Fruit fly (Drosophila melanogaster) whole organism, embryonic: ENCODE measurements around the gene Mettl4.
A peak's percentile ranks its signal among the peaks of the same experiment; 100 is the strongest.

Experiments used
- Atf3 ChIP-seq: fragments of 200-800 bp; sonication (Bioruptor generic); optimal IDR thresholded peaks from 3 replicates; lab custom pipeline; 2016; ENCODE audit warnings: missing biosample characterization, missing genetic modification characterization
- CG10959 ChIP-seq: fragments of 200-800 bp; sonication (Bioruptor generic); IDR thresholded peaks from 2 replicates; pipeline ENCODE4 v1.3.6; 2022; ENCODE audit warnings: missing biosample characterization, missing genetic modification characterization
- CG12104 ChIP-seq: fragments of 200-800 bp; sonication (Bioruptor generic); optimal IDR thresholded peaks from 3 replicates; lab custom pipeline; 2016; ENCODE audit warnings: missing biosample characterization, missing genetic modification characterization
- CG12391 ChIP-seq: fragments of 200-800 bp; sonication (Bioruptor generic); optimal IDR thresholded peaks from 3 replicates; lab custom pipeline; 2018; ENCODE audit warnings: missing biosample characterization, mild to moderate bottlenecking, missing genetic modification characterization, moderate library complexity
- CG13123 ChIP-seq: fragments of 200-800 bp; sonication (Bioruptor generic); optimal IDR thresholded peaks from 2 replicates; lab custom pipeline; 2016; ENCODE audit warnings: missing biosample characterization, missing genetic modification characterization
- CG14050 ChIP-seq: fragments of 200-800 bp; sonication (Bioruptor generic); IDR thresholded peaks from 3 replicates; pipeline ENCODE4 v1.3.6; 2022; ENCODE audit warnings: missing biosample characterization, missing genetic modification characterization
- CG15479 ChIP-seq: fragments of 200-800 bp; sonication (Bioruptor generic); optimal IDR thresholded peaks from 3 replicates; lab custom pipeline; 2019; ENCODE audit warnings: missing biosample characterization, mild to moderate bottlenecking, missing genetic modification characterization, moderate library complexity
- CG16863 ChIP-seq: fragments of 200-800 bp; sonication (Bioruptor generic); optimal IDR thresholded peaks from 3 replicates; lab custom pipeline; 2016; ENCODE audit warnings: missing biosample characterization, missing genetic modification characterization
- CG17568 ChIP-seq: fragments of 200-800 bp; sonication (Bioruptor generic); optimal IDR thresholded peaks from 2 replicates; lab custom pipeline; 2018; ENCODE audit warnings: missing biosample characterization, mild to moderate bottlenecking, missing genetic modification characterization, moderate library complexity
- CG1792 ChIP-seq: fragments of 200-800 bp; sonication (Bioruptor generic); optimal IDR thresholded peaks from 2 replicates; lab custom pipeline; 2016; ENCODE audit warnings: missing biosample characterization, missing genetic modification characterization
- CG18599 ChIP-seq: fragments of 200-800 bp; sonication (Bioruptor generic); optimal IDR thresholded peaks from 3 replicates; lab custom pipeline; 2017; ENCODE audit warnings: missing biosample characterization, missing genetic modification characterization, mild to moderate bottlenecking, moderate library complexity, missing genetic modification reagents
- CG2199 ChIP-seq: fragments of 200-800 bp; sonication (Bioruptor generic); IDR thresholded peaks from 3 replicates; pipeline ENCODE4 v1.3.6; 2022; ENCODE audit warnings: missing biosample characterization, missing genetic modification characterization
- CG33557 ChIP-seq: fragments of 200-800 bp; sonication (Bioruptor generic); optimal IDR thresholded peaks from 2 replicates; lab custom pipeline; 2019; ENCODE audit warnings: missing biosample characterization, mild to moderate bottlenecking, missing genetic modification characterization, moderate library complexity
- CG34376 ChIP-seq: fragments of 200-800 bp; sonication (Bioruptor generic); optimal IDR thresholded peaks from 2 replicates; lab custom pipeline; 2018; ENCODE audit warnings: missing biosample characterization, mild to moderate bottlenecking, missing genetic modification characterization
- CG3847 ChIP-seq: fragments of 200-800 bp; sonication (Bioruptor generic); IDR thresholded peaks from 2 replicates; pipeline ENCODE4 v1.3.6; 2022; ENCODE audit warnings: missing biosample characterization, missing genetic modification characterization
- CG6683 ChIP-seq: fragments of 200-800 bp; sonication (Bioruptor generic); optimal IDR thresholded peaks from 2 replicates; lab custom pipeline; 2017; ENCODE audit warnings: missing biosample characterization, mild to moderate bottlenecking, missing genetic modification characterization, missing genetic modification reagents
- CG7987 ChIP-seq: fragments of 200-800 bp; sonication (Bioruptor generic); optimal IDR thresholded peaks from 2 replicates; lab custom pipeline; 2018; ENCODE audit warnings: missing biosample characterization, mild to moderate bottlenecking, missing genetic modification characterization, moderate library complexity
- CG8765 ChIP-seq: fragments of 200-800 bp; sonication (Bioruptor generic); IDR thresholded peaks from 2 replicates; pipeline ENCODE4 v1.3.6; 2022; ENCODE audit warnings: missing biosample characterization, missing genetic modification characterization
- CG8924 ChIP-seq: fragments of 200-800 bp; optimal IDR thresholded peaks from 3 replicates; lab custom pipeline; 2019; ENCODE audit warnings: missing biosample characterization, mild to moderate bottlenecking, missing genetic modification characterization, moderate library complexity
- CG9609 ChIP-seq: fragments of 200-800 bp; sonication (Bioruptor generic); optimal IDR thresholded peaks from 3 replicates; lab custom pipeline; 2016; ENCODE audit warnings: missing biosample characterization, missing genetic modification characterization
- CG9797 ChIP-seq: fragments of 200-800 bp; sonication (Bioruptor generic); optimal IDR thresholded peaks from 3 replicates; lab custom pipeline; 2018; ENCODE audit warnings: missing biosample characterization, mild to moderate bottlenecking, missing genetic modification characterization
- Dip2 ChIP-seq: fragments of 200-800 bp; sonication (Bioruptor generic); IDR thresholded peaks from 2 replicates; pipeline ENCODE4 v1.3.6; 2022; ENCODE audit warnings: missing biosample characterization, missing genetic modification characterization
- Dip3 ChIP-seq: fragments of 200-800 bp; sonication (Bioruptor generic); optimal IDR thresholded peaks from 3 replicates; lab custom pipeline; 2016; ENCODE audit warnings: missing biosample characterization, missing genetic modification characterization
- Doc3 ChIP-seq: fragments of 200-800 bp; sonication (Bioruptor generic); IDR thresholded peaks from 3 replicates; pipeline ENCODE4 v1.3.6; 2022; ENCODE audit warnings: missing biosample characterization, missing genetic modification characterization; ENCODE audit not compliant: partially characterized antibody
- GATAe ChIP-seq: fragments of 200-800 bp; sonication (Bioruptor generic); conservative IDR thresholded peaks from 2 replicates; pipeline ENCODE4 v1.3.6; 2022; ENCODE audit warnings: missing biosample characterization, missing genetic modification characterization
- Hmr ChIP-seq: fragments of 200-800 bp; sonication (Bioruptor generic); optimal IDR thresholded peaks from 3 replicates; lab custom pipeline; 2017; ENCODE audit warnings: mild to moderate bottlenecking, missing biosample characterization, missing genetic modification reagents, missing genetic modification characterization
- MBD-R2 ChIP-seq: fragments of 200-800 bp; sonication (Bioruptor generic); IDR thresholded peaks from 2 replicates; pipeline ENCODE4 v1.3.6; 2022; ENCODE audit warnings: missing biosample characterization, missing genetic modification characterization
- NFAT ChIP-seq: fragments of 200-800 bp; sonication (Bioruptor generic); IDR thresholded peaks from 2 replicates; pipeline ENCODE4 v1.3.6; 2022; ENCODE audit warnings: missing biosample characterization, missing genetic modification characterization
- NK7.1 ChIP-seq: fragments of 200-800 bp; sonication (Bioruptor generic); optimal IDR thresholded peaks from 3 replicates; lab custom pipeline; 2016; ENCODE audit warnings: missing biosample characterization, missing genetic modification characterization
- Nf-YC ChIP-seq: fragments of 200-800 bp; optimal IDR thresholded peaks from 3 replicates; lab custom pipeline; 2019; ENCODE audit warnings: missing biosample characterization, mild to moderate bottlenecking, missing genetic modification characterization, moderate library complexity
- Oaz ChIP-seq: fragments of 200-800 bp; sonication (Bioruptor generic); IDR thresholded peaks from 2 replicates; pipeline ENCODE4 v1.3.6; 2022; ENCODE audit warnings: missing biosample characterization, missing genetic modification characterization
- Sry-β ChIP-seq: fragments of 200-800 bp; sonication (Bioruptor generic); optimal IDR thresholded peaks from 2 replicates; lab custom pipeline; 2018; ENCODE audit warnings: missing biosample characterization, mild to moderate bottlenecking, missing genetic modification characterization, moderate library complexity
- TFAM ChIP-seq: fragments of 200-800 bp; sonication (Bioruptor generic); optimal IDR thresholded peaks from 2 replicates; lab custom pipeline; 2017; ENCODE audit warnings: missing biosample characterization, missing genetic modification characterization, inconsistent platforms
- btn ChIP-seq: fragments of 200-800 bp; sonication (Bioruptor generic); optimal IDR thresholded peaks from 2 replicates; lab custom pipeline; 2016; ENCODE audit warnings: missing biosample characterization, missing genetic modification characterization
- caup ChIP-seq: fragments of 200-800 bp; sonication (Bioruptor generic); optimal IDR thresholded peaks from 3 replicates; lab custom pipeline; 2017; ENCODE audit warnings: missing biosample characterization, mild to moderate bottlenecking, missing genetic modification characterization, moderate library complexity; ENCODE audit not compliant: severe bottlenecking
- cg ChIP-seq: fragments of 200-800 bp; sonication (Bioruptor generic); optimal IDR thresholded peaks from 3 replicates; lab custom pipeline; 2019; ENCODE audit warnings: missing biosample characterization, mild to moderate bottlenecking, missing genetic modification characterization, moderate library complexity
- chn ChIP-seq: fragments of 200-800 bp; sonication (Bioruptor generic); optimal IDR thresholded peaks from 2 replicates; lab custom pipeline; 2016; ENCODE audit warnings: missing biosample characterization, missing genetic modification characterization
- da ChIP-seq: fragments of 200-800 bp; sonication (Bioruptor generic); optimal IDR thresholded peaks from 2 replicates; lab custom pipeline; 2016; ENCODE audit warnings: missing biosample characterization, missing genetic modification characterization
- eyg ChIP-seq: fragments of 200-800 bp; sonication (Bioruptor generic); optimal IDR thresholded peaks from 3 replicates; lab custom pipeline; 2016; ENCODE audit warnings: missing biosample characterization, missing genetic modification characterization
- gsb ChIP-seq: fragments of 200-800 bp; sonication (Bioruptor generic); IDR thresholded peaks from 2 replicates; pipeline ENCODE4 v1.3.6; 2022; ENCODE audit warnings: missing biosample characterization, missing genetic modification characterization
- h ChIP-seq: fragments of >200 bp; optimal IDR thresholded peaks from 2 replicates; lab custom pipeline; 2017
- insv ChIP-seq, 2 experiments: fragments of 200-800 bp; sonication (Bioruptor generic); optimal IDR thresholded peaks; 3 replicates each; lab custom pipeline; 2016 to 2018; ENCODE audit warnings: missing biosample characterization in 2 of 2, missing genetic modification characterization in 2 of 2
- lov ChIP-seq, 2 experiments: fragments of 200-800 bp in 1 of 2; fragments of >200 bp in 1 of 2; sonication (Bioruptor generic) in 1 of 2; IDR thresholded peaks in 1 of 2; optimal IDR thresholded peaks in 1 of 2; 2 replicates in 1 of 2; 3 replicates in 1 of 2; pipeline versions ENCODE4 v1.3.6 to Lab custom; 2017 to 2022; ENCODE audit warnings: missing biosample characterization in 1 of 2, missing genetic modification characterization in 1 of 2
- luna ChIP-seq: fragments of 200-800 bp; sonication (Bioruptor generic); optimal IDR thresholded peaks from 2 replicates; lab custom pipeline; 2016; ENCODE audit warnings: missing biosample characterization, missing genetic modification characterization
- maf-S ChIP-seq: fragments of 200-800 bp; sonication (Bioruptor generic); optimal IDR thresholded peaks from 2 replicates; lab custom pipeline; 2016; ENCODE audit warnings: missing biosample characterization, missing genetic modification characterization
- peb ChIP-seq: fragments of 200-800 bp; sonication (Bioruptor generic); IDR thresholded peaks from 2 replicates; pipeline ENCODE4 v1.3.6; 2022; ENCODE audit warnings: missing biosample characterization, missing genetic modification characterization
- pita ChIP-seq: fragments of 200-800 bp; sonication (Bioruptor generic); optimal IDR thresholded peaks from 2 replicates; lab custom pipeline; 2017; ENCODE audit warnings: missing biosample characterization, mild to moderate bottlenecking, missing genetic modification characterization
- scrt ChIP-seq: fragments of 200-800 bp; sonication (Bioruptor generic); optimal IDR thresholded peaks from 2 replicates; lab custom pipeline; 2018; ENCODE audit warnings: missing biosample characterization, mild to moderate bottlenecking, missing genetic modification characterization, moderate library complexity
- shn ChIP-seq: fragments of 200-800 bp; sonication (Bioruptor generic); optimal IDR thresholded peaks from 3 replicates; lab custom pipeline; 2016; ENCODE audit warnings: missing biosample characterization, missing genetic modification characterization
- sr ChIP-seq: fragments of 200-800 bp; sonication (Bioruptor generic); IDR thresholded peaks from 3 replicates; pipeline ENCODE4 v1.3.6; 2022; ENCODE audit warnings: missing biosample characterization, missing genetic modification characterization
- twi ChIP-seq: fragments of 200-800 bp; optimal IDR thresholded peaks from 2 replicates; lab custom pipeline; 2019; ENCODE audit warnings: missing biosample characterization, mild to moderate bottlenecking, missing genetic modification characterization, moderate library complexity
- vfl ChIP-seq: fragments of 200-800 bp; sonication (Bioruptor generic); optimal IDR thresholded peaks from 2 replicates; lab custom pipeline; 2016; ENCODE audit warnings: missing biosample characterization, missing genetic modification characterization

Mettl4 gene

DNA sequence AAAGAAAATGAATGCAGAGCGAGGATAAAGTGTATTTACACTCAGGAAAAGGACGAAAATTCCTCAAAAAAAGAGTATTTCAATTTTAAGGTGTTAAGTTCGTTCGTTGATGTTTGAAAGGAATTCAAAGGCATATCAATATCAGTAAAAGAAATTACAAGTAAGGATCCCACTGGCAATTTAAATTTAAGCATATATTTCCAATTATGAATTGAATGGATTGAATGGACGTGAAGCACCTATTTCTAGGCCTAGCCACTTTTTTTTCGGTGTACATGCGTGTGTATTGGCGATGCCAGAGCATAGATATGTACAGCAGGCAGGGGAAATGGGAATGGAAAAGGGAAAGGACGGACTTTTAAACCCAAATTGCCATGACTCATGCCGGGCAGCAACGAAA is 20.4 kb downstream of the Mettl4 start (continued):
- TF ChIP-seq CG34376 (GFP tag; lab: Kevin White, UChicago) (no peak), scrt (GFP tag; lab: Kevin White, UChicago) (no peak), lov (optimal IDR thresholded peaks at IDR 0.05; lab: Kevin White, UChicago) (no peak), lov (GFP tag; IDR thresholded peaks at IDR 0.05; lab: Robert Waterston, UW) (no peak), chn (no peak), CG14050 (GFP tag; lab: Robert Waterston, UW) (no peak), CG33557 (GFP tag; lab: Kevin White, UChicago) (peak; percentile 54), GATAe (GFP tag; lab: Robert Waterston, UW) (no peak), CG15479 (GFP tag; lab: Kevin White, UChicago) (no peak), CG9609 (no peak), peb (GFP tag; lab: Robert Waterston, UW) (no peak), da (no peak), Atf3 (no peak), Sry-β (GFP tag; lab: Kevin White, UChicago) (no peak), TFAM (GFP tag; lab: Kevin White, UChicago) (no peak), gsb (no peak), NFAT (GFP tag; lab: Robert Waterston, UW) (no peak), Oaz (GFP tag; lab: Robert Waterston, UW) (no peak), CG8765 (GFP tag; lab: Robert Waterston, UW) (peak; percentile 20; the same call in 1 of the 2 replicates), vfl (no peak), pita (no peak), luna (GFP tag; lab: Kevin White, UChicago) (no peak), CG1792 (GFP tag; lab: Kevin White, UChicago) (no peak), CG13123 (GFP tag; lab: Kevin White, UChicago) (no peak), CG17568 (GFP tag; lab: Kevin White, UChicago) (no peak), CG10959 (GFP tag; lab: Robert Waterston, UW) (0 out of 2 replicates have a peak, but pooled peaks have one; percentile 19), Hmr (no peak), Dip3 (GFP tag; lab: Kevin White, UChicago) (no peak), CG7987 (no peak), btn (GFP tag; lab: Kevin White, UChicago) (no peak), sr (no peak), maf-S (GFP tag; lab: Kevin White, UChicago) (no peak), Nf-YC (tag; lab: Kevin White, UChicago) (no peak), CG3847 (GFP tag; lab: Robert Waterston, UW) (no peak), shn (GFP tag; lab: Kevin White, UChicago) (no peak), MBD-R2 (GFP tag; lab: Robert Waterston, UW) (no peak), CG9797 (GFP tag; lab: Kevin White, UChicago) (no peak), CG8924 (tag; lab: Kevin White, UChicago) (peak; percentile 23), eyg (no peak), Doc3 (GFP tag; lab: Robert Waterston, UW) (no peak), twi (no peak), CG16863 (GFP tag; lab: Kevin White, UChicago) (peak; percentile 5), CG6683 (no peak), NK7.1 (no peak), CG2199 (GFP tag; lab: Robert Waterston, UW) (no peak), CG12391 (tag; lab: Kevin White, UChicago) (peak; percentile 39), CG12104 (GFP tag; lab: Kevin White, UChicago) (no peak), caup (no peak), h (lab: Kevin White, UChicago) (no peak), cg (peak; percentile 48), insv (GFP tag; optimal IDR thresholded peaks at IDR 0.05; lab: Kevin White, UChicago) (no peak), CG18599 (no peak), Dip2 (no peak)
